Worm (Caenorhabditis elegans) whole organism, late embryonic: ENCODE measurements around the gene F10E7.1.

Source experiments
- C08G9.2 ChIP-seq: sonication (generic microtip); optimal IDR thresholded peaks from 2 replicates; lab custom pipeline; 2016; ENCODE audit warnings: mild to moderate bottlenecking, missing genetic modification characterization, moderate library complexity, missing compliant biosample characterization
- C38D4.7 ChIP-seq: fragments of 200-800 bp; sonication (Bioruptor generic); optimal IDR thresholded peaks from 2 replicates; lab custom pipeline; 2018; ENCODE audit warnings: mild to moderate bottlenecking, missing genetic modification characterization, moderate library complexity, missing compliant biosample characterization
- F13H6.1 ChIP-seq: sonication (generic microtip); optimal IDR thresholded peaks from 2 replicates; lab custom pipeline; 2016; ENCODE audit warnings: missing genetic modification characterization, missing compliant biosample characterization
- K09A11.1 ChIP-seq: sonication (generic microtip); optimal IDR thresholded peaks from 2 replicates; lab custom pipeline; 2017; ENCODE audit warnings: antibody characterized with exemption, mild to moderate bottlenecking, missing genetic modification characterization, missing compliant biosample characterization; ENCODE audit not compliant: insufficient read depth
- Y22D7AL.16 ChIP-seq: sonication (generic microtip); optimal IDR thresholded peaks from 2 replicates; lab custom pipeline; 2016; ENCODE audit warnings: missing genetic modification characterization, missing compliant biosample characterization
- ahr-1 ChIP-seq: sonication (generic microtip); optimal IDR thresholded peaks from 2 replicates; lab custom pipeline; 2016; ENCODE audit warnings: missing genetic modification characterization, missing compliant biosample characterization
- ceh-19 ChIP-seq: fragments of 200-800 bp; sonication (Bioruptor generic); optimal IDR thresholded peaks from 2 replicates; lab custom pipeline; 2018; ENCODE audit warnings: mild to moderate bottlenecking, missing genetic modification characterization, missing compliant biosample characterization
- ceh-30 ChIP-seq: fragments of 150-350 bp; optimal IDR thresholded peaks from 2 replicates; lab custom pipeline; 2014; ENCODE audit warnings: missing biosample characterization, missing genetic modification characterization
- ceh-34 ChIP-seq: sonication (generic microtip); optimal IDR thresholded peaks from 2 replicates; lab custom pipeline; 2016; ENCODE audit warnings: mild to moderate bottlenecking, missing genetic modification characterization, missing compliant biosample characterization
- ceh-45 ChIP-seq: fragments of 200-800 bp; sonication (Bioruptor generic); IDR thresholded peaks from 2 replicates; pipeline ENCODE4 v1.3.6; 2022; ENCODE audit warnings: missing genetic modification reagents, missing genetic modification characterization, missing compliant biosample characterization
- ceh-6 ChIP-seq: fragments of 200-800 bp; sonication (Bioruptor generic); optimal IDR thresholded peaks from 2 replicates; lab custom pipeline; 2018; ENCODE audit warnings: mild to moderate bottlenecking, missing genetic modification characterization, missing compliant biosample characterization
- ceh-9 ChIP-seq: sonication (generic microtip); optimal IDR thresholded peaks from 2 replicates; lab custom pipeline; 2016; ENCODE audit warnings: mild to moderate bottlenecking, missing genetic modification characterization, inconsistent platforms, missing compliant biosample characterization
- che-1 ChIP-seq: sonication (generic microtip); optimal IDR thresholded peaks from 2 replicates; lab custom pipeline; 2016; ENCODE audit warnings: mild to moderate bottlenecking, missing genetic modification characterization, missing compliant biosample characterization
- dmd-4 ChIP-seq: sonication (generic microtip); optimal IDR thresholded peaks from 2 replicates; lab custom pipeline; 2016; ENCODE audit warnings: borderline replicate concordance, missing genetic modification characterization, missing compliant biosample characterization
- dve-1 ChIP-seq: sonication (generic microtip); optimal IDR thresholded peaks from 2 replicates; lab custom pipeline; 2017; ENCODE audit warnings: antibody characterized with exemption, mild to moderate bottlenecking, missing genetic modification characterization, missing compliant biosample characterization
- elt-2 ChIP-seq: sonication (generic microtip); optimal IDR thresholded peaks from 2 replicates; lab custom pipeline; 2016; ENCODE audit warnings: missing genetic modification reagents, missing genetic modification characterization, missing compliant biosample characterization
- elt-4 ChIP-seq: sonication (generic microtip); optimal IDR thresholded peaks from 2 replicates; lab custom pipeline; 2016; ENCODE audit warnings: missing genetic modification characterization, missing compliant biosample characterization
- eyg-1 ChIP-seq: sonication (generic microtip); optimal IDR thresholded peaks from 2 replicates; lab custom pipeline; 2016; ENCODE audit warnings: missing genotype, missing genetic modification characterization, missing compliant biosample characterization
- fax-1 ChIP-seq: sonication (generic microtip); optimal IDR thresholded peaks from 2 replicates; lab custom pipeline; 2016; ENCODE audit warnings: missing genotype, missing genetic modification characterization, missing compliant biosample characterization
- fkh-6 ChIP-seq: sonication (generic microtip); optimal IDR thresholded peaks from 2 replicates; lab custom pipeline; 2016; ENCODE audit warnings: missing genetic modification characterization, missing compliant biosample characterization
- hlh-13 ChIP-seq: fragments of 200-800 bp; sonication (Bioruptor generic); optimal IDR thresholded peaks from 2 replicates; lab custom pipeline; 2018; ENCODE audit warnings: mild to moderate bottlenecking, missing genetic modification characterization, missing compliant biosample characterization
- hlh-15 ChIP-seq: sonication (generic microtip); optimal IDR thresholded peaks from 2 replicates; lab custom pipeline; 2016; ENCODE audit warnings: missing genetic modification characterization, missing compliant biosample characterization
- hlh-6 ChIP-seq: sonication (generic microtip); optimal IDR thresholded peaks from 2 replicates; lab custom pipeline; 2016; ENCODE audit warnings: missing genotype, missing genetic modification characterization, missing compliant biosample characterization
- hlh-8 ChIP-seq: sonication (generic microtip); optimal IDR thresholded peaks from 2 replicates; lab custom pipeline; 2016; ENCODE audit warnings: missing genotype, missing genetic modification characterization, missing compliant biosample characterization
- lim-6 ChIP-seq: sonication (generic microtip); optimal IDR thresholded peaks from 2 replicates; lab custom pipeline; 2016; ENCODE audit warnings: missing genetic modification characterization, missing compliant biosample characterization
- lin-11 ChIP-seq: fragments of 200-800 bp; sonication (Bioruptor generic); optimal IDR thresholded peaks from 2 replicates; lab custom pipeline; 2018; ENCODE audit warnings: mild to moderate bottlenecking, missing genetic modification characterization, missing compliant biosample characterization
- madf-2 ChIP-seq: sonication (generic microtip); optimal IDR thresholded peaks from 2 replicates; lab custom pipeline; 2017; ENCODE audit warnings: missing genetic modification characterization, missing compliant biosample characterization
- mec-3 ChIP-seq: sonication (generic microtip); optimal IDR thresholded peaks from 2 replicates; lab custom pipeline; 2016; ENCODE audit warnings: borderline replicate concordance, missing genetic modification characterization, missing compliant biosample characterization
- nfya-1 ChIP-seq: sonication (generic microtip); optimal IDR thresholded peaks from 2 replicates; lab custom pipeline; 2017; ENCODE audit warnings: missing genetic modification characterization, mild to moderate bottlenecking, missing compliant biosample characterization, antibody characterized with exemption, moderate library complexity
- nhr-232 ChIP-seq: sonication (generic microtip); optimal IDR thresholded peaks from 2 replicates; lab custom pipeline; 2016; ENCODE audit warnings: missing genetic modification characterization, missing compliant biosample characterization
- pag-3 ChIP-seq: sonication (generic microtip); optimal IDR thresholded peaks from 2 replicates; lab custom pipeline; 2016; ENCODE audit warnings: missing compliant biosample characterization, missing genetic modification characterization, borderline replicate concordance
- pha-2 ChIP-seq: sonication (generic microtip); optimal IDR thresholded peaks from 2 replicates; lab custom pipeline; 2017; ENCODE audit warnings: mild to moderate bottlenecking, missing genetic modification characterization, missing compliant biosample characterization
- pha-4 ChIP-seq: fragments of 150-350 bp; optimal IDR thresholded peaks from 2 replicates; lab custom pipeline; 2018; ENCODE audit warnings: missing biosample characterization, missing genetic modification reagents, missing genetic modification characterization
- pqm-1 ChIP-seq: sonication (generic microtip); optimal IDR thresholded peaks from 2 replicates; lab custom pipeline; 2016; ENCODE audit warnings: missing genetic modification characterization, missing compliant biosample characterization
- pros-1 ChIP-seq: fragments of 150-350 bp; optimal IDR thresholded peaks from 2 replicates; lab custom pipeline; 2014; ENCODE audit warnings: missing biosample characterization, missing genetic modification reagents, missing genetic modification characterization
- ref-2 ChIP-seq: sonication (generic microtip); optimal IDR thresholded peaks from 2 replicates; lab custom pipeline; 2016; ENCODE audit warnings: missing genetic modification characterization, missing compliant biosample characterization
- sdc-2 ChIP-seq: sonication (generic microtip); optimal IDR thresholded peaks from 2 replicates; lab custom pipeline; 2016; ENCODE audit warnings: missing genotype, missing genetic modification characterization, missing compliant biosample characterization
- sox-2 ChIP-seq: fragments of 200-800 bp; sonication (Bioruptor generic); IDR thresholded peaks from 2 replicates; pipeline ENCODE4 v1.3.6; 2022; ENCODE audit warnings: missing genetic modification reagents, missing genetic modification characterization, missing compliant biosample characterization
- tbx-7 ChIP-seq: sonication (generic microtip); optimal IDR thresholded peaks from 2 replicates; lab custom pipeline; 2016; ENCODE audit warnings: missing genotype, missing genetic modification characterization, missing compliant biosample characterization
- ttx-3 ChIP-seq: sonication (generic microtip); optimal IDR thresholded peaks from 2 replicates; lab custom pipeline; 2016; ENCODE audit warnings: missing genetic modification reagents, missing genetic modification characterization, missing compliant biosample characterization
- unc-3 ChIP-seq, 2 experiments: fragments of 200-800 bp in 1 of 2; sonication (Bioruptor generic) in 1 of 2; sonication (generic microtip) in 1 of 2; conservative IDR thresholded peaks in 1 of 2; optimal IDR thresholded peaks in 1 of 2; 2 replicates each; pipeline versions ENCODE4 v1.3.6 to Lab custom; 2016 to 2022; ENCODE audit warnings: missing compliant biosample characterization in 2 of 2, missing genetic modification characterization in 2 of 2, missing genetic modification reagents in 1 of 2
- unc-55 ChIP-seq: sonication (generic microtip); optimal IDR thresholded peaks from 2 replicates; lab custom pipeline; 2017; ENCODE audit warnings: missing biosample characterization, missing genetic modification reagents, missing genetic modification characterization
- ztf-16 ChIP-seq: sonication (generic microtip); optimal IDR thresholded peaks from 2 replicates; lab custom pipeline; 2017; ENCODE audit warnings: missing genetic modification characterization, missing compliant biosample characterization

The F10E7.1 gene

DNA sequence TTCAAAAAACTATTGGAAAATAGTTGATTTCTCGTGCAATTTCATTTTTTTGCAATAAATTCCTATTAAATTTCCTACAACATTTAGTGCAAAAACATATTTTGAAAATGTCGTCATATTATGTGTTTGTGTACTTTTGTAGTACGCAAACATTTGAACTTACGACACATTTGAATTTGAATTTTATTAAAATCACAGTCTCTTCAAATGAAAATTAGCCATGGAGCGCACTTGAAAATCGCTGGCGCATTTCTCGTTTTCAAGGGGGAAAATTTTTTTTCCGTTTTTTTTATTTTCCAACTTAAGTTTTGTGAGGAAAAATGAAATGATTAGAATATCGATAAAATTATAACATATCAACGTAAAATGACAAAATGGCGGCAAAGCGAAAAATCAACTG is 21.0 kb downstream of the F10E7.1 start:
- TF ChIP-seq unc-3 (GFP tag; conservative IDR thresholded peaks at IDR 0.05; lab: Robert Waterston, UW), result no peak
- no peak for TF ChIP-seq unc-3 (tag; optimal IDR thresholded peaks at IDR 0.05; lab: Kevin White, UChicago)
- no peak for TF ChIP-seq F13H6.1
- no peak for TF ChIP-seq C38D4.7 (GFP tag; lab: Kevin White, UChicago)
- no peak for TF ChIP-seq ref-2 (tag; lab: Kevin White, UChicago)
- TF ChIP-seq C08G9.2 (tag; lab: Kevin White, UChicago), result no peak
- TF ChIP-seq hlh-8 (tag; lab: Kevin White, UChicago), result no peak
- TF ChIP-seq hlh-15, result no peak
- TF ChIP-seq ceh-30 (tag; lab: Kevin White, UChicago), result no peak
- TF ChIP-seq ceh-6 (GFP tag; lab: Kevin White, UChicago), result no peak
- no peak for TF ChIP-seq pros-1 (tag; lab: Kevin White, UChicago)

DNA sequence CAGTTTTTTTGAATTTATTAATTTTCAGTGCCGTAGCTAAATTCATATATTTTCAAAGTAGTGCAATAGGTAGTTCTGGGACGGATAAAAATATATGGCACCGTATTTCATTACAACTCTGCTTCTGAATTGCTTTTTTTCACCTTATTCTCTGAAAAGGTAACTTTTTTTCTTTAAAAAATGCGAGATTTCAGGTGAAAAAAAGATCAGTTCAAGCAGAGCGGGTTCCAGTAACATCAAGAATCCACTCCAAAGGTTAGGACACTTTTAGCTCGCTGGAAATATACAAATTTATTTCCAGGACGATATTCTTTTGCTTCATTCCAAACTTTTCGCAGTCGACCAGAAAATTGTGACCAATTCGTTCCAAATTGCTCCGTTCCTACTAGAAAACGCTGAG is 21.5 kb downstream of the F10E7.1 start, which contains the start of gene T07F8.1:
Gene T07F8.1, plus strand, starts transcription at position 301 of the 400 bp plus-strand sequence.
- no peak for TF ChIP-seq mec-3
- TF ChIP-seq eyg-1 (tag; lab: Kevin White, UChicago), result no peak
- TF ChIP-seq lin-11 (tag; lab: Kevin White, UChicago), result no peak
- no peak for TF ChIP-seq C38D4.7 (GFP tag; lab: Kevin White, UChicago)
- TF ChIP-seq hlh-8 (tag; lab: Kevin White, UChicago), result no peak
- no peak for TF ChIP-seq fkh-6 (tag; lab: Kevin White, UChicago)
- no peak for TF ChIP-seq pqm-1 (tag; lab: Kevin White, UChicago)

DNA sequence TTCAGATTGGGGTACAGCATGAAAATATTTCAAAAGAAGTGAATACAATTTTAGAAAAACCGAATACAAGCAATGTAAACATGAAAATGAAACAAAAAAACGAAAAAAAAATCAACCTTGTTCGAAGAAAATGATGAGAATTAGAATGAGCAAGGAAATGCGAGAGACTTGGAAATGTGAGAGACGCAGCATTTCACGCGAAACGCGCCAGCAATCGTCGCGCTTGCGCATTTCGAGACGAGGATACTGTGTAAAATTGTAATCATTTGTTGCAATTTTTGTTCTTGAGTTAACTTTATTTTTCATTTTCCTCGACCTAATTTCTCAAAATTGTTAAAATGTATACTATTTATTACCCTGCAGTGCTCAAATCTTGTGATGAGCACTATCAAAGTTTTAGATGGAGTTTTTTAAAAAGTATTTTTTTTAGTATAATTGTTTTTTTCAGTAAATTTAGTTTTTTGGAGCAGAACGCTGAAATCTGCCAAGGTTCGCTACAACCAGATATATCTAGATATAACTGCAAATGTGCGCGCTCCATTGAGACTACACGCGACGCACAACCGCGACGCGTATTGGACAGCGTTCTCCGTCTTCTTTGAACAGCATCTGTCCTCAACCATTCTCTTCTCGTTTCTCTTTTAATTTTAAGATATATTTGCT is 25.5 kb downstream of the F10E7.1 start, which contains the start of gene fust-1:
Gene fust-1, plus strand, starts transcription at position 613 of the 663 bp plus-strand sequence.
- TF ChIP-seq dve-1 (tag; lab: Kevin White, UChicago) (peak; percentile 80), hlh-8 (tag; lab: Kevin White, UChicago) (peak; percentile 58), nhr-232 (tag; lab: Kevin White, UChicago) (peak; percentile 20), Y22D7AL.16 (tag; lab: Kevin White, UChicago) (peak; percentile 47), fax-1 (peak; percentile 40), pha-2 (tag; lab: Kevin White, UChicago) (no peak), dmd-4 (tag; lab: Kevin White, UChicago) (no peak), F13H6.1 (peak; percentile 6), hlh-13 (GFP tag; lab: Kevin White, UChicago) (no peak), lim-6 (tag; lab: Kevin White, UChicago) (no peak), mec-3 (no peak), pha-4 (tag; lab: Kevin White, UChicago) (no peak), elt-4 (tag; lab: Kevin White, UChicago) (no peak), unc-55 (peak; percentile 23), pag-3 (tag; lab: Kevin White, UChicago) (no peak), ceh-30 (tag; lab: Kevin White, UChicago) (peak; percentile 34), ahr-1 (tag; lab: Kevin White, UChicago) (no peak), che-1 (tag; lab: Kevin White, UChicago) (peak; percentile 21), elt-2 (tag; lab: Kevin White, UChicago) (peak; percentile 80), eyg-1 (tag; lab: Kevin White, UChicago) (no peak), ttx-3 (tag; lab: Kevin White, UChicago) (peak; percentile 72), pros-1 (tag; lab: Kevin White, UChicago) (peak; percentile 60), nfya-1 (peak; percentile 86), ceh-45 (GFP tag; lab: Robert Waterston, UW) (0 out of 2 replicates have a peak, but pooled peaks have one; percentile 40), tbx-7 (tag; lab: Kevin White, UChicago) (peak; percentile 22), ceh-9 (tag; lab: Kevin White, UChicago) (no peak), sdc-2 (tag; lab: Kevin White, UChicago) (peak; percentile 30), hlh-15 (no peak), lin-11 (tag; lab: Kevin White, UChicago) (peak; percentile 30), ztf-16 (peak; percentile 49), K09A11.1 (peak; percentile 51), unc-3 (GFP tag; conservative IDR thresholded peaks at IDR 0.05; lab: Robert Waterston, UW) (no peak; the same call in 1 of the 2 replicates), unc-3 (tag; optimal IDR thresholded peaks at IDR 0.05; lab: Kevin White, UChicago) (peak; percentile 26), C38D4.7 (GFP tag; lab: Kevin White, UChicago) (peak; percentile 20), ceh-34 (peak; percentile 76), ceh-19 (GFP tag; lab: Kevin White, UChicago) (peak; percentile 42), sox-2 (no peak; the same call in 1 of the 2 replicates), ceh-6 (GFP tag; lab: Kevin White, UChicago) (peak; percentile 52), hlh-6 (tag; lab: Kevin White, UChicago) (peak; percentile 9), madf-2 (tag; lab: Kevin White, UChicago) (peak; percentile 74)
